Worm (Caenorhabditis elegans): ENCODE results near the gene mdt-9.

ce11 chrIV:13360144-13360543, 26.0 kb upstream of the mdt-9 start, which contains the start of gene Y62E10A.3:
- TF ChIP-seq aly-1 (tag; optimal IDR thresholded peaks at IDR 0.05) (no peak), ets-7 (tag; optimal IDR thresholded peaks at IDR 0.05) (no peak), hmbx-1 (tag; optimal IDR thresholded peaks at IDR 0.05) (no peak), ama-1 (optimal IDR thresholded peaks at IDR 0.05) (no peak)
